Worm (Caenorhabditis elegans): Measurements from ENCODE around the gene srz-16.

DNA sequence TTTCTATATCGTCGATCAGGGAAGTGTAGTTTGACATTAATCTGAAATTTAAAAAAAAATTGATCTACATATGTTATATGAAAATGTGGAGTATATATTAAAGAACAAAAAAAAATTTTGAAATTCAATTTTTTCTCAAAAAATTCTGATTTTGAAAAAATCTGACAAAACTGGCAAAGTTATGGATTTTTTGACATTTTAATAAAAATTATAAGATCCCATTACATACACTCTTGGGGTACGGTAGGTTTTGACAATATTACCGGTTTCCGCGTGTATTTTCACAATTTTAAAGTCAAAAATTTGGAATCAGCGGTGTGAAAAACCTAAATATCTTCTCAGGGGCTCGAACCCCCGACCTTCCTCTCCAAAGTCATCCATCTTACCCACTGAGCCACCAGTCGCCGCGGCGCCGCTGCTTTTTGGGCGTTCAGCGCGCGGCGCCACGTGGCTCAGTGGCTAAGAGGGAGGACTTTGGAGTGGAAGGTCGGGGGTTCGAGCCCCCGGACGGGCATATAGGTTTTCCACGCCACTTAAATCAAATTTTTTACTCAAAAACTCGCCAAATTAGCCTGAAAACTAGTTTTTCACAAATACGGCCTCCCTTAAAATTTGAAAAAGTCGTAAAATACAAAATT lies 48.0 kb downstream of the srz-16 start, which contains the start of gene Y113G7A.14:
- TF ChIP-seq tra-4 (tag; optimal IDR thresholded peaks at IDR 0.05) = no peak
- TF ChIP-seq ets-7 (tag; optimal IDR thresholded peaks at IDR 0.05) = no peak
- no peak for TF ChIP-seq tbx-37 (GFP tag; conservative IDR thresholded peaks at IDR 0.05)
- no peak for TF ChIP-seq ceh-36 (tag; optimal IDR thresholded peaks at IDR 0.05)
- no peak for TF ChIP-seq ama-1 (optimal IDR thresholded peaks at IDR 0.05)
- no peak for TF ChIP-seq hnd-1 (tag; optimal IDR thresholded peaks at IDR 0.05)
- TF ChIP-seq B0310.2 (tag; optimal IDR thresholded peaks at IDR 0.05) = no peak
- no peak for TF ChIP-seq aly-1 (tag; optimal IDR thresholded peaks at IDR 0.05)
- no peak for TF ChIP-seq pes-1 (GFP tag; IDR thresholded peaks at IDR 0.05)
- TF ChIP-seq flt-1 (GFP tag; IDR thresholded peaks at IDR 0.05) = no peak
- no peak for TF ChIP-seq sea-1 (GFP tag; conservative IDR thresholded peaks at IDR 0.05)

All from whole organism, early embryonic.